Worm (Caenorhabditis elegans) whole organism, young adult: ENCODE measurements around the gene nhr-137.

Experiments
- F22D6.2 ChIP-seq: sonication (generic microtip); optimal IDR thresholded peaks from 2 replicates; lab custom pipeline; 2016; ENCODE audit warnings: mild to moderate bottlenecking, missing genetic modification characterization, missing compliant biosample characterization
- F37B4.10 ChIP-seq: fragments of 200-800 bp; sonication (Bioruptor generic); IDR thresholded peaks from 2 replicates; pipeline ENCODE4 v1.3.6; 2022; ENCODE audit warnings: missing genetic modification characterization, missing compliant biosample characterization
- F55B11.4 ChIP-seq: sonication (generic microtip); optimal IDR thresholded peaks from 2 replicates; lab custom pipeline; 2016; ENCODE audit warnings: missing compliant biosample characterization, missing genetic modification characterization, borderline replicate concordance; ENCODE audit not compliant: insufficient read depth
- K12H6.12 ChIP-seq: fragments of 200-800 bp; sonication (Bioruptor generic); optimal IDR thresholded peaks from 2 replicates; lab custom pipeline; 2018; ENCODE audit warnings: mild to moderate bottlenecking, missing genetic modification characterization, missing compliant biosample characterization
- T26A5.8 ChIP-seq: sonication (generic microtip); optimal IDR thresholded peaks from 2 replicates; lab custom pipeline; 2016; ENCODE audit warnings: missing genetic modification characterization, missing compliant biosample characterization
- ama-1 ChIP-seq, 3 experiments: fragments of 150-350 bp in 1 of 3; sonication (generic microtip) in 2 of 3; optimal IDR thresholded peaks; 2 replicates each; lab custom pipeline; 2014 to 2018; ENCODE audit warnings: missing biosample characterization in 2 of 3, missing genetic modification characterization in 2 of 3, missing genetic modification reagents in 2 of 3
- aptf-3 ChIP-seq: fragments of 200-800 bp; sonication (Bioruptor generic); IDR thresholded peaks from 2 replicates; pipeline ENCODE4 v1.3.6; 2022; ENCODE audit warnings: missing genetic modification characterization, missing compliant biosample characterization
- atf-7 ChIP-seq: sonication (generic microtip); optimal IDR thresholded peaks from 2 replicates; lab custom pipeline; 2017; ENCODE audit warnings: mild to moderate bottlenecking, missing genetic modification characterization, missing compliant biosample characterization
- athp-1 ChIP-seq: sonication (generic microtip); optimal IDR thresholded peaks from 2 replicates; lab custom pipeline; 2017; ENCODE audit warnings: mild to moderate bottlenecking, missing genetic modification characterization, missing compliant biosample characterization
- attf-3 ChIP-seq: fragments of 200-800 bp; sonication (Bioruptor generic); conservative IDR thresholded peaks from 2 replicates; pipeline ENCODE4 v1.3.6; 2022; ENCODE audit warnings: missing genetic modification reagents, missing genetic modification characterization, missing compliant biosample characterization
- cebp-2 ChIP-seq: fragments of 200-800 bp; sonication (Bioruptor generic); IDR thresholded peaks from 2 replicates; pipeline ENCODE4 v1.3.6; 2022; ENCODE audit warnings: missing genetic modification characterization, missing compliant biosample characterization
- ceh-58 ChIP-seq: fragments of 200-800 bp; sonication (Bioruptor generic); IDR thresholded peaks from 2 replicates; pipeline ENCODE4 v1.3.6; 2022; ENCODE audit warnings: missing genetic modification characterization, missing compliant biosample characterization
- die-1 ChIP-seq: sonication (generic microtip); optimal IDR thresholded peaks from 2 replicates; lab custom pipeline; 2016; ENCODE audit warnings: missing genotype, mild to moderate bottlenecking, missing genetic modification characterization, missing compliant biosample characterization
- dox-1 ChIP-seq: fragments of 200-800 bp; sonication (Bioruptor generic); IDR thresholded peaks from 2 replicates; pipeline ENCODE4 v1.3.6; 2022; ENCODE audit warnings: missing genetic modification reagents, missing genetic modification characterization, missing compliant biosample characterization
- egl-44 ChIP-seq: fragments of 200-800 bp; sonication (Bioruptor generic); IDR thresholded peaks from 2 replicates; pipeline ENCODE4 v1.3.6; 2022; ENCODE audit warnings: missing genetic modification reagents, missing genetic modification characterization, missing compliant biosample characterization
- egrh-3 ChIP-seq: fragments of 200-800 bp; sonication (Bioruptor generic); IDR thresholded peaks from 2 replicates; pipeline ENCODE4 v1.3.6; 2022; ENCODE audit warnings: missing genetic modification reagents, missing genetic modification characterization, missing compliant biosample characterization
- ets-4 ChIP-seq: fragments of 200-800 bp; sonication (Bioruptor generic); optimal IDR thresholded peaks from 2 replicates; lab custom pipeline; 2018; ENCODE audit warnings: mild to moderate bottlenecking, missing genetic modification characterization, missing compliant biosample characterization
- fkh-3 ChIP-seq: sonication (generic microtip); optimal IDR thresholded peaks from 2 replicates; lab custom pipeline; 2016; ENCODE audit warnings: mild to moderate bottlenecking, missing genetic modification characterization, missing compliant biosample characterization
- hlh-26 ChIP-seq: fragments of 200-800 bp; sonication (Bioruptor generic); conservative IDR thresholded peaks from 2 replicates; pipeline ENCODE4 v1.3.6; 2022; ENCODE audit warnings: missing genetic modification reagents, missing genetic modification characterization, missing compliant biosample characterization
- hmg-1.2 ChIP-seq: fragments of 200-800 bp; sonication (Bioruptor generic); IDR thresholded peaks from 2 replicates; pipeline ENCODE4 v1.3.6; 2022; ENCODE audit warnings: missing genetic modification reagents, missing genetic modification characterization, missing compliant biosample characterization
- lag-1 ChIP-seq: fragments of 200-800 bp; sonication (Bioruptor generic); IDR thresholded peaks from 2 replicates; pipeline ENCODE4 v1.3.6; 2022; ENCODE audit warnings: missing genetic modification reagents, missing genetic modification characterization, missing compliant biosample characterization
- lin-54 ChIP-seq: fragments of 200-800 bp; sonication (Bioruptor generic); optimal IDR thresholded peaks from 2 replicates; lab custom pipeline; 2018; ENCODE audit warnings: mild to moderate bottlenecking, missing genetic modification characterization, missing compliant biosample characterization
- lir-1 ChIP-seq: fragments of 200-800 bp; sonication (Bioruptor generic); conservative IDR thresholded peaks from 2 replicates; pipeline ENCODE4 v1.3.6; 2022; ENCODE audit warnings: missing genetic modification reagents, missing genetic modification characterization, missing compliant biosample characterization
- madf-3 ChIP-seq: fragments of 200-800 bp; sonication (Bioruptor generic); IDR thresholded peaks from 2 replicates; pipeline ENCODE4 v1.3.6; 2022; ENCODE audit warnings: missing genetic modification reagents, missing genetic modification characterization, missing compliant biosample characterization
- nfyb-1 ChIP-seq: fragments of 200-800 bp; sonication (Bioruptor generic); IDR thresholded peaks from 2 replicates; pipeline ENCODE4 v1.3.6; 2022; ENCODE audit warnings: missing genetic modification reagents, missing genetic modification characterization, missing compliant biosample characterization
- nhr-27 ChIP-seq: fragments of 200-800 bp; sonication (Bioruptor generic); optimal IDR thresholded peaks from 2 replicates; lab custom pipeline; 2018; ENCODE audit warnings: mild to moderate bottlenecking, missing genetic modification characterization, moderate library complexity, missing compliant biosample characterization
- pbrm-1 ChIP-seq: fragments of 200-800 bp; sonication (Bioruptor generic); IDR thresholded peaks from 2 replicates; pipeline ENCODE4 v1.3.6; 2022; ENCODE audit warnings: missing genetic modification reagents, missing genetic modification characterization, missing compliant biosample characterization
- repo-1 ChIP-seq: sonication (generic microtip); optimal IDR thresholded peaks from 2 replicates; lab custom pipeline; 2017; ENCODE audit warnings: mild to moderate bottlenecking, missing genetic modification characterization, missing compliant biosample characterization
- snpc-1.3 ChIP-seq: sonication (generic microtip); optimal IDR thresholded peaks from 2 replicates; lab custom pipeline; 2017; ENCODE audit warnings: missing genetic modification characterization, mild to moderate bottlenecking, missing compliant biosample characterization, antibody characterized with exemption, moderate library complexity, missing genotype, missing genetic modification reagents; ENCODE audit not compliant: insufficient read depth

nhr-137 gene

DNA sequence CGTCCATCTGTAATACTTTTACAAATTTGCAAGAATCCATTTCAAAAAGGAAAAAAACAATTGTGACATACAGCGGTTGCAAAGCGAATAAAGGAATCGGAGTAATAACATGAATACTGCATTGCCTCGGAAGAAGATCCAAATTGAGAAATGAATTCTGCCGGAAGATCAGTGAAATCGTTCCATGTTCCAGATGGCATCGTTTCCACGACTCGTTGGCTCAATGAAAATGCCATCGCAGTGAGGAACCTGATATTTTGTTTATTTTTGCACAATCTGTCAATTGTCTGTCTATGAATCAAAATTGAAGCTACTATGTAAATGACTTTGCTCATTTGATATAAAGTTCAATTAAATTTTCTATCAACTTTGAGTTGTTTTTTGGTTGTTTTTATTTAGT, 38.2 kb downstream of the nhr-137 start (continued):
- no peak for TF ChIP-seq hmg-1.2
- TF ChIP-seq lin-54 (GFP tag; lab: Kevin White, UChicago), result no peak

ce11 chrX:6625275-6625674, 43.5 kb downstream of the nhr-137 start:
- 0 out of 2 replicates have a peak, but pooled peaks have one; percentile 58 for TF ChIP-seq F37B4.10 (GFP tag; lab: Robert Waterston, UW)
- no peak for TF ChIP-seq aptf-3 (GFP tag; lab: Robert Waterston, UW)
- peak; percentile 17 for TF ChIP-seq ets-4 (GFP tag; lab: Kevin White, UChicago)

- TF ChIP-seq egrh-3 (GFP tag; lab: Robert Waterston, UW), result no peak
- no peak for TF ChIP-seq F22D6.2 (tag; lab: Kevin White, UChicago)
- TF ChIP-seq lir-1 (GFP tag; lab: Robert Waterston, UW), result no peak
- TF ChIP-seq attf-3, result no peak
- TF ChIP-seq nfyb-1, result no peak
- no peak for TF ChIP-seq cebp-2 (GFP tag; lab: Robert Waterston, UW)
- TF ChIP-seq pbrm-1 (GFP tag; lab: Robert Waterston, UW), result no peak
- TF ChIP-seq lin-54 (GFP tag; lab: Kevin White, UChicago), result no peak
- no peak for TF ChIP-seq atf-7 (tag; lab: Kevin White, UChicago)
- no peak for TF ChIP-seq ceh-58
- no peak for TF ChIP-seq lag-1 (GFP tag; lab: Robert Waterston, UW)
Measured at ce11 chrX:6622552-6623236, 46.1 kb downstream of the nhr-137 start, which contains the start of gene clec-266. Gene clec-266 (minus strand): TSS chrX:6622915.

ce11 chrX:6618712-6619111, 50.1 kb downstream of the nhr-137 start, which contains the start of gene kqt-1:
Gene kqt-1 (plus strand): TSS chrX:6619012.
- TF ChIP-seq F55B11.4, result no peak
- TF ChIP-seq madf-3 (GFP tag; lab: Robert Waterston, UW), result no peak
- TF ChIP-seq snpc-1.3, result no peak
- no peak for TF ChIP-seq die-1 (tag; lab: Kevin White, UChicago)
- no peak for TF ChIP-seq K12H6.12 (tag; lab: Kevin White, UChicago)

DNA sequence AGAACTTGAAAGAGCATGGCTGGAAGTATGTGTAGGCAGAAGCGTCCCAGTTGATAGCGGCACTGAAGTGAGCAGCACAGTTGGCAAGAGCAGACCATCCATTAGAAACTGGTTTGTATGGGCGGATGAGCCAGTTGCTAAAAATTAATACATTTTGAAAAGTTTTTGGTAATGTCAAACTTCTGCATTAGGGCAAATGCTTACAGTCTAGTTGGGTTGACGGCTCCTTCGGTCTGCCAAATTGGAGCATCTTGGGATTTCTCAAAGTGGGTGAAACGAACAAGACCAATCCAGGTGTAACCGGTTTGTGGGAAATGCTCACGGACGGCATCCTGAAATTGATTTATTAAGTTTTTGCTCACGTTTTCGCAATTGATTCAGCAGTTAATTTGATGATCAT, 51.2 kb downstream of the nhr-137 start:
- TF ChIP-seq nhr-27 (tag; lab: Kevin White, UChicago) (no peak), repo-1 (tag; lab: Kevin White, UChicago) (no peak), T26A5.8 (tag; lab: Kevin White, UChicago) (no peak)

DNA sequence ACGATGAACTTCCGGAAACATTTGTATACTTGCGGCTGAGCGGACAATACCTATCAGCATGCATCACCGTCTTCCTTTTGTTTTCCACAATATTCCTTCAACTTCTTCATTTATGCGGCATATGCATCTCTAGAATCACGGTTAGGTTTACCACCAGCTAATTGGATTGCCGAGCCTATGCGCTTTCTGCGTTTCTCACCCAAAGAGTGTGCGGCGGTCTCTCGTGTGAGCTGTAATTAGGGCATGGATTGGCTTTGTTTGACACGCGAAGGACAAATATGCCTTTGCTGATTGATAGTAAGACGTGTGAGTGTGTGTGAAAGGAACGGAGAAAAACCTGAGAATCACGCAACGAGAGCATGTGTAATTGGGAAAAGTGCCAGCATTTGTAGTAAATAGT, 55.3 kb downstream of the nhr-137 start:
- TF ChIP-seq fkh-3, result no peak
- 0 out of 2 replicates have a peak, but pooled peaks have one; percentile 17 for TF ChIP-seq dox-1
- no peak for TF ChIP-seq egl-44 (GFP tag; lab: Robert Waterston, UW)
- TF ChIP-seq athp-1 (tag; lab: Kevin White, UChicago), result no peak
- no peak for TF ChIP-seq ama-1 (optimal IDR thresholded peaks at IDR 0.05; lab: Kevin White, UChicago)
- TF ChIP-seq ama-1 (GFP tag; optimal IDR thresholded peaks at IDR 0.05; lab: Kevin White, UChicago), result no peak
- TF ChIP-seq hlh-26 (GFP tag; lab: Robert Waterston, UW), result no peak
